Fruit fly (Drosophila melanogaster) whole organism, embryonic: ENCODE measurements around the gene CG5446.

Experiments
- B-H2 ChIP-seq: fragments of 200-800 bp; sonication (Bioruptor generic); optimal IDR thresholded peaks from 2 replicates; lab custom pipeline; 2018; ENCODE audit warnings: missing biosample characterization, mild to moderate bottlenecking, missing genetic modification characterization
- Blimp-1 ChIP-seq: fragments of 200-800 bp; sonication (Bioruptor generic); optimal IDR thresholded peaks from 3 replicates; lab custom pipeline; 2018; ENCODE audit warnings: missing biosample characterization, missing genetic modification characterization, mild to moderate bottlenecking, moderate library complexity, missing genetic modification reagents
- CG10147 ChIP-seq: fragments of 200-800 bp; sonication (Bioruptor generic); optimal IDR thresholded peaks from 2 replicates; lab custom pipeline; 2019; ENCODE audit warnings: missing biosample characterization, mild to moderate bottlenecking, missing genetic modification characterization, moderate library complexity
- CG1024 ChIP-seq: fragments of 200-800 bp; sonication (Bioruptor generic); IDR thresholded peaks from 2 replicates; pipeline ENCODE4 v1.3.6; 2022; ENCODE audit warnings: missing biosample characterization, missing genetic modification characterization
- CG10366 ChIP-seq: fragments of 200-800 bp; sonication (Bioruptor generic); IDR thresholded peaks from 2 replicates; pipeline ENCODE4 v1.3.6; 2022; ENCODE audit warnings: missing biosample characterization, missing genetic modification characterization
- CG14965 ChIP-seq: fragments of 200-800 bp; sonication (Bioruptor generic); optimal IDR thresholded peaks from 2 replicates; lab custom pipeline; 2016; ENCODE audit warnings: missing biosample characterization, missing genetic modification characterization, borderline replicate concordance
- CG15269 ChIP-seq: fragments of 200-800 bp; sonication (Bioruptor generic); optimal IDR thresholded peaks from 2 replicates; lab custom pipeline; 2018; ENCODE audit warnings: missing biosample characterization, mild to moderate bottlenecking, missing genetic modification characterization, moderate library complexity
- CG16863 ChIP-seq: fragments of 200-800 bp; sonication (Bioruptor generic); optimal IDR thresholded peaks from 3 replicates; lab custom pipeline; 2016; ENCODE audit warnings: missing biosample characterization, missing genetic modification characterization
- CG18011 ChIP-seq: fragments of 200-800 bp; sonication (Bioruptor generic); optimal IDR thresholded peaks from 2 replicates; lab custom pipeline; 2017; ENCODE audit warnings: missing biosample characterization, missing genetic modification characterization, mild to moderate bottlenecking, moderate library complexity, missing genotype
- CG2199 ChIP-seq: fragments of 200-800 bp; sonication (Bioruptor generic); IDR thresholded peaks from 3 replicates; pipeline ENCODE4 v1.3.6; 2022; ENCODE audit warnings: missing biosample characterization, missing genetic modification characterization
- CG2875 ChIP-seq: fragments of 200-800 bp; sonication (Bioruptor generic); optimal IDR thresholded peaks from 2 replicates; lab custom pipeline; 2017; ENCODE audit warnings: missing biosample characterization, mild to moderate bottlenecking, missing genetic modification characterization, missing genetic modification reagents
- CG30431 ChIP-seq: fragments of 200-800 bp; sonication (Bioruptor generic); optimal IDR thresholded peaks from 2 replicates; lab custom pipeline; 2017; ENCODE audit warnings: missing biosample characterization, missing genetic modification characterization
- CG33213 ChIP-seq: fragments of 200-800 bp; sonication (Bioruptor generic); optimal IDR thresholded peaks from 3 replicates; lab custom pipeline; 2016; ENCODE audit warnings: missing biosample characterization, missing genetic modification characterization
- CG3407 ChIP-seq: fragments of 200-800 bp; sonication (Bioruptor generic); optimal IDR thresholded peaks from 2 replicates; lab custom pipeline; 2018; ENCODE audit warnings: missing biosample characterization, mild to moderate bottlenecking, missing genetic modification characterization
- CG4328 ChIP-seq: fragments of 200-800 bp; sonication (Bioruptor generic); optimal IDR thresholded peaks from 3 replicates; lab custom pipeline; 2017; ENCODE audit warnings: missing biosample characterization, missing genetic modification reagents, missing genetic modification characterization
- CG4854 ChIP-seq: fragments of 200-800 bp; sonication (Bioruptor generic); optimal IDR thresholded peaks from 2 replicates; lab custom pipeline; 2016; ENCODE audit warnings: missing biosample characterization, missing genetic modification characterization, inconsistent platforms
- CG6791 ChIP-seq: fragments of 200-800 bp; sonication (Bioruptor generic); IDR thresholded peaks from 3 replicates; pipeline ENCODE4 v1.3.6; 2022; ENCODE audit warnings: missing biosample characterization, missing genetic modification characterization; ENCODE audit not compliant: partially characterized antibody
- CG7928 ChIP-seq: fragments of 200-800 bp; sonication (Bioruptor generic); optimal IDR thresholded peaks from 2 replicates; lab custom pipeline; 2017; ENCODE audit warnings: missing biosample characterization, mild to moderate bottlenecking, missing genetic modification characterization
- CG9437 ChIP-seq: fragments of 200-800 bp; sonication (Bioruptor generic); optimal IDR thresholded peaks from 2 replicates; lab custom pipeline; 2018; ENCODE audit warnings: missing biosample characterization, mild to moderate bottlenecking, missing genetic modification characterization
- CG9797 ChIP-seq: fragments of 200-800 bp; sonication (Bioruptor generic); optimal IDR thresholded peaks from 3 replicates; lab custom pipeline; 2018; ENCODE audit warnings: missing biosample characterization, mild to moderate bottlenecking, missing genetic modification characterization
- CG9876 ChIP-seq: fragments of 200-800 bp; sonication (Bioruptor generic); optimal IDR thresholded peaks from 2 replicates; lab custom pipeline; 2016; ENCODE audit warnings: missing biosample characterization, missing genetic modification characterization
- CHES-1-like ChIP-seq: fragments of 200-800 bp; sonication (Bioruptor generic); optimal IDR thresholded peaks from 2 replicates; lab custom pipeline; 2016; ENCODE audit warnings: missing biosample characterization, missing genetic modification characterization
- Camta ChIP-seq: fragments of 200-800 bp; sonication (Bioruptor generic); optimal IDR thresholded peaks from 2 replicates; lab custom pipeline; 2016; ENCODE audit warnings: missing biosample characterization, missing genetic modification characterization
- Dll ChIP-seq: fragments of 200-800 bp; sonication (Bioruptor generic); IDR thresholded peaks from 4 replicates; pipeline ENCODE4 v1.3.6; 2022; ENCODE audit warnings: missing biosample characterization, missing genetic modification characterization; ENCODE audit not compliant: partially characterized antibody
- Max ChIP-seq: fragments of 200-800 bp; sonication (Bioruptor generic); optimal IDR thresholded peaks from 2 replicates; lab custom pipeline; 2016; ENCODE audit warnings: missing biosample characterization, mild to moderate bottlenecking, missing genetic modification characterization
- Med ChIP-seq: fragments of 200-800 bp; sonication (Bioruptor generic); peaks from one replicate; lab custom pipeline; 2016; ENCODE audit warnings: missing biosample characterization, missing genetic modification characterization, mild to moderate bottlenecking, inconsistent platforms, moderate library complexity
- PHDP ChIP-seq: fragments of 200-800 bp; sonication (Bioruptor generic); optimal IDR thresholded peaks from 3 replicates; lab custom pipeline; 2018; ENCODE audit warnings: missing biosample characterization, mild to moderate bottlenecking, missing genetic modification characterization, moderate library complexity
- Six4 ChIP-seq: fragments of 200-800 bp; sonication (Bioruptor generic); optimal IDR thresholded peaks from 2 replicates; lab custom pipeline; 2016; ENCODE audit warnings: missing biosample characterization, missing genetic modification characterization
- Taf1 ChIP-seq: fragments of 200-800 bp; sonication (Bioruptor generic); IDR thresholded peaks from 2 replicates; pipeline ENCODE4 v1.3.6; 2022; ENCODE audit warnings: missing biosample characterization, missing genetic modification characterization
- YL-1 ChIP-seq: fragments of 200-800 bp; sonication (Bioruptor generic); optimal IDR thresholded peaks from 3 replicates; lab custom pipeline; 2017; ENCODE audit warnings: missing biosample characterization, mild to moderate bottlenecking, missing genetic modification characterization
- ac ChIP-seq: fragments of 200-800 bp; sonication (Bioruptor generic); optimal IDR thresholded peaks from 3 replicates; lab custom pipeline; 2017; ENCODE audit warnings: missing biosample characterization, mild to moderate bottlenecking, missing genetic modification characterization
- aop ChIP-seq: fragments of 200-800 bp; sonication (Bioruptor generic); IDR thresholded peaks from 2 replicates; pipeline ENCODE4 v1.3.6; 2022; ENCODE audit warnings: missing biosample characterization, missing genetic modification characterization
- bbx ChIP-seq: fragments of 200-800 bp; sonication (Bioruptor generic); IDR thresholded peaks from 2 replicates; pipeline ENCODE4 v1.3.6; 2022; ENCODE audit warnings: missing biosample characterization, missing genetic modification characterization; ENCODE audit not compliant: partially characterized antibody
- chinmo ChIP-seq: fragments of 200-800 bp; sonication (Bioruptor generic); IDR thresholded peaks from 4 replicates; pipeline ENCODE4 v1.3.6; 2022; ENCODE audit warnings: missing biosample characterization, missing genetic modification characterization; ENCODE audit not compliant: partially characterized antibody
- fd102C ChIP-seq: fragments of 200-800 bp; sonication (Bioruptor generic); optimal IDR thresholded peaks from 2 replicates; lab custom pipeline; 2018; ENCODE audit warnings: missing biosample characterization, mild to moderate bottlenecking, missing genetic modification characterization, moderate library complexity
- fd64A ChIP-seq: fragments of 200-800 bp; sonication (Bioruptor generic); optimal IDR thresholded peaks from 3 replicates; lab custom pipeline; 2018; ENCODE audit warnings: missing biosample characterization, mild to moderate bottlenecking, missing genetic modification characterization
- fd96Cb ChIP-seq: fragments of 200-800 bp; sonication (Bioruptor generic); optimal IDR thresholded peaks from 2 replicates; lab custom pipeline; 2018; ENCODE audit warnings: missing biosample characterization, mild to moderate bottlenecking, missing genetic modification characterization, moderate library complexity
- ftz-f1 ChIP-seq: fragments of 200-800 bp; sonication (Bioruptor generic); optimal IDR thresholded peaks from 2 replicates; lab custom pipeline; 2016; ENCODE audit warnings: missing biosample characterization, missing genetic modification characterization
- hkb ChIP-seq, 2 experiments: fragments of 200-800 bp in 1 of 2; fragments of >200 bp in 1 of 2; sonication (Bioruptor generic) in 1 of 2; IDR thresholded peaks in 1 of 2; optimal IDR thresholded peaks in 1 of 2; 2 replicates each; pipeline versions ENCODE4 v1.3.6 to Lab custom; 2017 to 2022; ENCODE audit warnings: missing biosample characterization in 1 of 2, missing genetic modification characterization in 1 of 2
- insv ChIP-seq, 2 experiments: fragments of 200-800 bp; sonication (Bioruptor generic); optimal IDR thresholded peaks; 3 replicates each; lab custom pipeline; 2016 to 2018; ENCODE audit warnings: missing biosample characterization in 2 of 2, missing genetic modification characterization in 2 of 2
- jumu ChIP-seq: fragments of 200-800 bp; sonication (Bioruptor generic); optimal IDR thresholded peaks from 3 replicates; lab custom pipeline; 2016; ENCODE audit warnings: missing biosample characterization, missing genetic modification characterization
- nau ChIP-seq: fragments of 200-800 bp; sonication (Bioruptor generic); optimal IDR thresholded peaks from 3 replicates; lab custom pipeline; 2017; ENCODE audit warnings: missing biosample characterization, mild to moderate bottlenecking, missing genetic modification characterization, missing genetic modification reagents
- nerfin-2 ChIP-seq: fragments of 200-800 bp; sonication (Bioruptor generic); IDR thresholded peaks from 2 replicates; pipeline ENCODE4 v1.3.6; 2022; ENCODE audit warnings: missing biosample characterization, missing genetic modification characterization; ENCODE audit not compliant: partially characterized antibody
- sc ChIP-seq, 3 experiments: fragments of >200 bp in 2 of 3; fragments of 200-800 bp in 1 of 3; sonication (Bioruptor generic) in 1 of 3; optimal IDR thresholded peaks; 2 replicates in 2 of 3; 3 replicates in 1 of 3; lab custom pipeline; 2017; ENCODE audit warnings: mild to moderate bottlenecking in 1 of 3, missing biosample characterization in 1 of 3, missing genetic modification characterization in 1 of 3, missing genetic modification reagents in 1 of 3
- sens ChIP-seq: fragments of 200-800 bp; sonication (Bioruptor generic); peaks from one replicate; lab custom pipeline; 2016; ENCODE audit warnings: missing biosample characterization, missing genetic modification characterization
- stc ChIP-seq: fragments of 200-800 bp; sonication (Bioruptor generic); IDR thresholded peaks from 2 replicates; pipeline ENCODE4 v1.3.6; 2022; ENCODE audit warnings: missing biosample characterization, missing genetic modification characterization
- tx ChIP-seq: fragments of 200-800 bp; sonication (Bioruptor generic); optimal IDR thresholded peaks from 2 replicates; lab custom pipeline; 2016; ENCODE audit warnings: missing biosample characterization, missing genetic modification characterization
- wek ChIP-seq: fragments of 200-800 bp; sonication (Bioruptor generic); optimal IDR thresholded peaks from 3 replicates; lab custom pipeline; 2018; ENCODE audit warnings: missing biosample characterization, mild to moderate bottlenecking, missing genetic modification characterization, moderate library complexity

Gene CG5446

DNA sequence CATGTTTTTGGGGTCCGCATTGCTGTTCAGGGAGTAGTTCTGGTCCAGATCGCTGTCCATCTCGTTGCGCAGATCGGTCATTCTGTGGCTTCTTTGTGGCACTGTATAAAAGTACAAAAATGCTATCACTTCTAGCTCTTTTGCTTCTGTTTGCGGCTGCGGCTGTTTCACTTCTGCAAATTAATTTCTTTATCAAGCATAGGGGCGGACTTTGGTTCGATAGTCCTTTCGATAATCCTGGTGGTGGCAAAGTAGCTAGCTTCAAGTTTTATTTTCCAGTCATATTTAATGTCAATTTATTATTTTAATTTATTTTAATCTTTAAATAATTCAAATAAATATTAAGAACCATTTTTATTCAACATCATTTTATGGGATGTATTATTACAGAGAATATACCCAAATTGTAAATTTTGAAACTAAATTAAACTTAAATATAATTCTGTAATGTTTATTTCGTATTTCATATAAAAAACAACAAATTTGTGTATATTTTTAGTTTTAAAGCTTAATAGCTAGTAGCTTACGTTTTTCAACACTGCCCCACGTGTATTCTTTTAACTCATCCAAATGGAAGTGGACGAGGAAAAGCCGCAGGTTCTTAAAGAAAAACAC, at the start of gene CG5446, which contains the start of gene Trm1 (continued):
- TF ChIP-seq CG4328 (GFP tag; lab: Kevin White, UChicago) (peak; percentile 53), CG33213 (GFP tag; lab: Kevin White, UChicago) (no peak), CG7928 (GFP tag; lab: Kevin White, UChicago) (no peak), CG10147 (GFP tag; lab: Kevin White, UChicago) (peak; percentile 64), tx (GFP tag; lab: Kevin White, UChicago) (no peak), CG6791 (peak; percentile 53; the same call in 1 of the 3 replicates), wek (GFP tag; lab: Kevin White, UChicago) (no peak), hkb (optimal IDR thresholded peaks at IDR 0.05; lab: Kevin White, UChicago) (no peak), hkb (GFP tag; IDR thresholded peaks at IDR 0.05; lab: Robert Waterston, UW) (no peak), nerfin-2 (GFP tag; lab: Robert Waterston, UW) (no peak), Blimp-1 (peak; percentile 73), CG9876 (no peak), bbx (0 out of 2 replicates have a peak, but pooled peaks have one; percentile 15), B-H2 (GFP tag; lab: Kevin White, UChicago) (peak; percentile 58), stc (GFP tag; lab: Robert Waterston, UW) (0 out of 2 replicates have a peak, but pooled peaks have one; percentile 38), CHES-1-like (GFP tag; lab: Kevin White, UChicago) (no peak), CG15269 (tag; lab: Kevin White, UChicago) (peak; percentile 77), CG2199 (GFP tag; lab: Robert Waterston, UW) (no peak), CG9797 (GFP tag; lab: Kevin White, UChicago) (no peak), fd64A (GFP tag; lab: Kevin White, UChicago) (no peak), CG16863 (GFP tag; lab: Kevin White, UChicago) (no peak), CG9437 (GFP tag; lab: Kevin White, UChicago) (peak; percentile 84), aop (GFP tag; lab: Robert Waterston, UW) (no peak), Dll (GFP tag; lab: Robert Waterston, UW) (peak; percentile 45; the same call in 1 of the 4 replicates), nau (GFP tag; lab: Kevin White, UChicago) (no peak), Camta (GFP tag; lab: Kevin White, UChicago) (no peak), Max (peak; percentile 25), jumu (GFP tag; lab: Kevin White, UChicago) (no peak), CG4854 (GFP tag; lab: Kevin White, UChicago) (no peak), PHDP (tag; lab: Kevin White, UChicago) (peak; percentile 77), fd102C (GFP tag; lab: Kevin White, UChicago) (no peak), insv (GFP tag; optimal IDR thresholded peaks at IDR 0.05; lab: Kevin White, UChicago) (peak in 1 of 2 experiments; percentile 19), chinmo (no peak), ftz-f1 (no peak), CG3407 (GFP tag; lab: Kevin White, UChicago) (peak; percentile 40), CG14965 (GFP tag; lab: Kevin White, UChicago) (no peak), Med (GFP tag; lab: Kevin White, UChicago) (peak; percentile 72), CG30431 (GFP tag; lab: Kevin White, UChicago) (no peak), CG2875 (no peak), Six4 (GFP tag; lab: Kevin White, UChicago) (peak; percentile 70), YL-1 (peak; percentile 66), CG1024 (GFP tag; lab: Robert Waterston, UW) (no peak), fd96Cb (tag; lab: Kevin White, UChicago) (peak; percentile 65), sens (peak; percentile 83), sc (optimal IDR thresholded peaks at IDR 0.05; lab: Kevin White, UChicago) (no peak), sc (GFP tag; optimal IDR thresholded peaks at IDR 0.05; lab: Kevin White, UChicago) (peak; percentile 52), ac (no peak), CG10366 (GFP tag; lab: Robert Waterston, UW) (0 out of 2 replicates have a peak, but pooled peaks have one; percentile 19), CG18011 (no peak), Taf1 (GFP tag; lab: Robert Waterston, UW) (no peak)
